Worm (Caenorhabditis elegans) whole organism, late embryonic: Measurements from ENCODE around the gene chtb-3.

Experiments
- C38D4.7 ChIP-seq: fragments of 200-800 bp; sonication (Bioruptor generic); optimal IDR thresholded peaks from 2 replicates; lab custom pipeline; 2018; ENCODE audit warnings: mild to moderate bottlenecking, missing genetic modification characterization, moderate library complexity, missing compliant biosample characterization
- K02D7.2 ChIP-seq: sonication (generic microtip); optimal IDR thresholded peaks from 2 replicates; lab custom pipeline; 2017; ENCODE audit warnings: mild to moderate bottlenecking, missing genetic modification characterization, missing compliant biosample characterization
- K09A11.1 ChIP-seq: sonication (generic microtip); optimal IDR thresholded peaks from 2 replicates; lab custom pipeline; 2017; ENCODE audit warnings: antibody characterized with exemption, mild to moderate bottlenecking, missing genetic modification characterization, missing compliant biosample characterization; ENCODE audit not compliant: insufficient read depth
- ama-1 ChIP-seq: fragments of 150-350 bp; optimal IDR thresholded peaks from 2 replicates; lab custom pipeline; 2014
- ceh-14 ChIP-seq: sonication (generic microtip); optimal IDR thresholded peaks from 2 replicates; lab custom pipeline; 2016; ENCODE audit warnings: missing genotype, missing genetic modification characterization, missing compliant biosample characterization
- ceh-19 ChIP-seq: fragments of 200-800 bp; sonication (Bioruptor generic); optimal IDR thresholded peaks from 2 replicates; lab custom pipeline; 2018; ENCODE audit warnings: mild to moderate bottlenecking, missing genetic modification characterization, missing compliant biosample characterization
- ceh-2 ChIP-seq: sonication (generic microtip); optimal IDR thresholded peaks from 2 replicates; lab custom pipeline; 2016; ENCODE audit warnings: missing genotype, missing genetic modification characterization, missing compliant biosample characterization
- ceh-22 ChIP-seq: sonication (generic microtip); optimal IDR thresholded peaks from 2 replicates; lab custom pipeline; 2017; ENCODE audit warnings: missing biosample characterization, missing genetic modification characterization
- ceh-34 ChIP-seq: sonication (generic microtip); optimal IDR thresholded peaks from 2 replicates; lab custom pipeline; 2016; ENCODE audit warnings: mild to moderate bottlenecking, missing genetic modification characterization, missing compliant biosample characterization
- ceh-6 ChIP-seq: fragments of 200-800 bp; sonication (Bioruptor generic); optimal IDR thresholded peaks from 2 replicates; lab custom pipeline; 2018; ENCODE audit warnings: mild to moderate bottlenecking, missing genetic modification characterization, missing compliant biosample characterization
- dve-1 ChIP-seq: sonication (generic microtip); optimal IDR thresholded peaks from 2 replicates; lab custom pipeline; 2017; ENCODE audit warnings: antibody characterized with exemption, mild to moderate bottlenecking, missing genetic modification characterization, missing compliant biosample characterization
- elt-2 ChIP-seq: sonication (generic microtip); optimal IDR thresholded peaks from 2 replicates; lab custom pipeline; 2016; ENCODE audit warnings: missing genetic modification reagents, missing genetic modification characterization, missing compliant biosample characterization
- elt-4 ChIP-seq: sonication (generic microtip); optimal IDR thresholded peaks from 2 replicates; lab custom pipeline; 2016; ENCODE audit warnings: missing genetic modification characterization, missing compliant biosample characterization
- ets-4 ChIP-seq: sonication (generic microtip); optimal IDR thresholded peaks from 2 replicates; lab custom pipeline; 2016; ENCODE audit warnings: missing genetic modification characterization, missing compliant biosample characterization
- fkh-10 ChIP-seq: fragments of 150-350 bp; optimal IDR thresholded peaks from 2 replicates; lab custom pipeline; 2014; ENCODE audit warnings: missing biosample characterization, missing genetic modification reagents, missing genetic modification characterization
- fkh-6 ChIP-seq: sonication (generic microtip); optimal IDR thresholded peaks from 2 replicates; lab custom pipeline; 2016; ENCODE audit warnings: missing genetic modification characterization, missing compliant biosample characterization
- gmeb-2 ChIP-seq: sonication (generic microtip); optimal IDR thresholded peaks from 2 replicates; lab custom pipeline; 2016; ENCODE audit warnings: missing genetic modification characterization, inconsistent platforms, missing compliant biosample characterization
- hlh-8 ChIP-seq: sonication (generic microtip); optimal IDR thresholded peaks from 2 replicates; lab custom pipeline; 2016; ENCODE audit warnings: missing genotype, missing genetic modification characterization, missing compliant biosample characterization
- lim-6 ChIP-seq: sonication (generic microtip); optimal IDR thresholded peaks from 2 replicates; lab custom pipeline; 2016; ENCODE audit warnings: missing genetic modification characterization, missing compliant biosample characterization
- lin-11 ChIP-seq: fragments of 200-800 bp; sonication (Bioruptor generic); optimal IDR thresholded peaks from 2 replicates; lab custom pipeline; 2018; ENCODE audit warnings: mild to moderate bottlenecking, missing genetic modification characterization, missing compliant biosample characterization
- nhr-232 ChIP-seq: sonication (generic microtip); optimal IDR thresholded peaks from 2 replicates; lab custom pipeline; 2016; ENCODE audit warnings: missing genetic modification characterization, missing compliant biosample characterization
- pag-3 ChIP-seq: sonication (generic microtip); optimal IDR thresholded peaks from 2 replicates; lab custom pipeline; 2016; ENCODE audit warnings: missing compliant biosample characterization, missing genetic modification characterization, borderline replicate concordance
- pat-9 ChIP-seq: fragments of 200-800 bp; sonication (Bioruptor generic); optimal IDR thresholded peaks from 2 replicates; lab custom pipeline; 2018; ENCODE audit warnings: mild to moderate bottlenecking, missing genetic modification characterization, moderate library complexity, missing compliant biosample characterization
- pax-1 ChIP-seq: fragments of 150-350 bp; optimal IDR thresholded peaks from 2 replicates; lab custom pipeline; 2014; ENCODE audit warnings: missing biosample characterization, missing genetic modification characterization
- pha-2 ChIP-seq: sonication (generic microtip); optimal IDR thresholded peaks from 2 replicates; lab custom pipeline; 2017; ENCODE audit warnings: mild to moderate bottlenecking, missing genetic modification characterization, missing compliant biosample characterization
- pqm-1 ChIP-seq: sonication (generic microtip); optimal IDR thresholded peaks from 2 replicates; lab custom pipeline; 2016; ENCODE audit warnings: missing genetic modification characterization, missing compliant biosample characterization
- rnt-1 ChIP-seq: sonication (generic microtip); optimal IDR thresholded peaks from 2 replicates; lab custom pipeline; 2016; ENCODE audit warnings: missing genetic modification characterization, missing compliant biosample characterization
- syd-9 ChIP-seq: sonication (generic microtip); optimal IDR thresholded peaks from 2 replicates; lab custom pipeline; 2016; ENCODE audit warnings: mild to moderate bottlenecking, missing genetic modification characterization, moderate library complexity, missing compliant biosample characterization
- unc-42 ChIP-seq: sonication (generic microtip); optimal IDR thresholded peaks from 2 replicates; lab custom pipeline; 2016; ENCODE audit warnings: missing genotype, missing genetic modification characterization, missing compliant biosample characterization
- unc-55 ChIP-seq: sonication (generic microtip); optimal IDR thresholded peaks from 2 replicates; lab custom pipeline; 2017; ENCODE audit warnings: missing biosample characterization, missing genetic modification reagents, missing genetic modification characterization
- zip-5 ChIP-seq: sonication (generic microtip); optimal IDR thresholded peaks from 2 replicates; lab custom pipeline; 2016; ENCODE audit warnings: missing genetic modification characterization, missing compliant biosample characterization

chtb-3 gene

DNA sequence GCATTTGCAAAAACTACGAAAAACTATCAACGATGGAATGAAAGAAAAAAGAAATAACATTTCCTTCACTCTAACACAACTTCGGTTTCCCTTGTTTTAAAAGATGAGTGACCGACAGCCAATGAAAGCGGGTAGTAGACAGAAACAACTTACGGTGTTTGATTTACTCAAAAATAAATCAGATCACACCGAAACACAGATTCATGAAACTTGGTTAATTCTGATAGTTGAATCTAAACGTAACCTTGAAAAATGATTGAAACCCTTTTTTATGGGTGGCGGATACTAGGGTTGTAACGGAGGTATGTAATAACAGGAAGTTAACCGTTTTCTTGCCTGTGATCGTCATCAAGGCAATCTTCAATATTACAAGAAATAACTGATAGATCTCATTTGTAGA is 44.1 kb downstream of the chtb-3 start:
- no peak for TF ChIP-seq hlh-8 (tag; lab: Kevin White, UChicago)
- no peak for TF ChIP-seq fkh-10
- TF ChIP-seq dve-1 = no peak

DNA sequence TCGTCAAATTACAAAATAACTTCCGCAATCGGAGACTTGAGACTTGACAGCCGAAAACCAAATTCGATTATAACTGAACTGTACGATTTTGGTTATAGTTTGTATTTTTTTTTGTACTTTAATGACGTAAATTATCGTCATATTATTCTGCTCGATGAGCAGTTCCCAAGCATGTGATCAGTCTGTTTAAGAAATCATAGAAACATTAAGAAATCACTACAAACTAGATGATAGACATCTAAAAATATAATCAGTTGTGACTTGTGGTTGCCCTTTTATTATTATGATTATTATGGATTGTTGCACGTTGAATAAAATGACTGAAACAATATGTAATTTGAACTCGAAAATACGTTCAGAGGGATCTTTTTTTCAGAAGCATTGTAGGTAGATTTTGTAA is 45.2 kb downstream of the chtb-3 start:
- no peak for TF ChIP-seq K02D7.2 (tag; lab: Kevin White, UChicago)
- TF ChIP-seq syd-9 (tag; lab: Kevin White, UChicago) = no peak
- TF ChIP-seq zip-5 = no peak
- TF ChIP-seq pqm-1 (tag; lab: Kevin White, UChicago) = no peak
- TF ChIP-seq pax-1 (tag; lab: Kevin White, UChicago) = no peak
- TF ChIP-seq ama-1 (lab: Kevin White, UChicago) = no peak
- TF ChIP-seq ceh-19 (GFP tag; lab: Kevin White, UChicago) = no peak
- TF ChIP-seq ceh-34 (tag; lab: Kevin White, UChicago) = no peak
- TF ChIP-seq ceh-22 = no peak
- no peak for TF ChIP-seq fkh-6 (tag; lab: Kevin White, UChicago)
- no peak for TF ChIP-seq ceh-14
- no peak for TF ChIP-seq gmeb-2
- no peak for TF ChIP-seq unc-42 (tag; lab: Kevin White, UChicago)
- no peak for TF ChIP-seq pat-9 (tag; lab: Kevin White, UChicago)
- no peak for TF ChIP-seq ets-4
- TF ChIP-seq, all 69 proteins: peak for 0

DNA sequence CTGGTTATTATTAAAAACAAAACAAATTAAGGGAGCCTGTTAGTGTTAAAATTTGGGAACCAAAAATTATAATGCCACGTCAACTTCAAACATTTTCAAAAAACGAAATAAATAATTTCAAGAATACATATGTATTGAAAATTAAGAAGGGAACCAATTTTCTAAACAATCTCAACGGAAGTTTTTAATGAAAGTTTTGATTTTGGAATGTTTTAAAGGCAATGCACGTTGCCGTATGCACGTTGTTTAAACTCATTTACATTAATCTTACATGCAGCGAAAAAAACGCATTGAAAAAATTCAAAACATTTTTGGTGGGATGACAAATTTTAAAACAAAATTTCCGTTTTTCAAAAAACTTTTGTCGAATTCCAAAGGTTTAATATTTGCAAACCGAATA is 45.7 kb downstream of the chtb-3 start:
- TF ChIP-seq ceh-6 (GFP tag; lab: Kevin White, UChicago) = no peak
- no peak for TF ChIP-seq rnt-1 (tag; lab: Kevin White, UChicago)
- no peak for TF ChIP-seq lin-11 (tag; lab: Kevin White, UChicago)
- TF ChIP-seq lim-6 (tag; lab: Kevin White, UChicago) = no peak
- no peak for TF ChIP-seq pax-1 (tag; lab: Kevin White, UChicago)
- TF ChIP-seq pat-9 (tag; lab: Kevin White, UChicago) = no peak
- no peak for TF ChIP-seq pag-3 (tag; lab: Kevin White, UChicago)
- TF ChIP-seq nhr-232 (tag; lab: Kevin White, UChicago) = no peak
- no peak for TF ChIP-seq ceh-22
- no peak for TF ChIP-seq fkh-10
- TF ChIP-seq elt-4 (tag; lab: Kevin White, UChicago) = no peak
- TF ChIP-seq, all 69 proteins: peak for 0

DNA sequence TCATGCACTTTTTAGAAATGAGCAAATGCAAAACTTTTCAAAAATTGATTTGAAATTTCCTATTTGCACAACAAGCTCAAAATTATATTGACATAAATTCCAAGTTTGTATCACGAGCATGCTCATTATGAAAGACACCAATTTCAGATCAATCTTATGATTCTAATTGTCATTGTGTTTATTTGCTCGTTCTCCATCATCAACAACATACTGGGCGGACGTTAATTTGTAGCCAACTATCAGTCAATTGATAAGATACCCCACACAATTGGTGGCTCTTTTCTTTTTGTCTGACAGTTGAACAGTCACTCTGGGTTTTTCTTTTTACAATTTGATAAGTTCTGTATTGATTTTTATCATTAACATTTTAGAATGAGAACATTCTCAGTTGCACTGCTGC is 47.7 kb downstream of the chtb-3 start, which contains the start of gene lro-1:
Gene lro-1, plus strand, starts transcription at position 372 of the 400 bp plus-strand sequence.
- TF ChIP-seq syd-9 (tag; lab: Kevin White, UChicago) (no peak), pqm-1 (tag; lab: Kevin White, UChicago) (no peak), elt-2 (tag; lab: Kevin White, UChicago) (peak; percentile 62)
- TF ChIP-seq, all 69 proteins: peak for 1

DNA sequence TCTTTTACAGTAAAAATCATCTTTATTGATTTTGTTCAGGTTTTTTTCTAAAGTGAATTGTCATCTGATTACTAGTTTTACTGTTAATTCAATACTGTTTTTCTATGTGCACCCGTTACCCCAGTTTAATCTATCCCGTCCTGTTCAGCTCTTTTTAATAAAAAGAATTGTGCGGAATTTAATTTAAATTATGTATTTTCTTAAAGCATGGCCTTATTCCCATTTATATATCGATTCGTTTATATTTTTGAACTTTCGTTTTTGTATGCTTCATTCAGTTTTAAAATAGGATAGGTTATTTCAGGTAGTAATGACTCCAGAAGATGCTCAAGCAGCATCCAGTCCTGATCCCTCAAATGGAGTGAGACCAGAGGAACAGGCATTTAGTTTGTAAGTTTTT is 52.7 kb downstream of the chtb-3 start, which contains the start of gene W05H9.2:
Gene W05H9.2, plus strand, starts transcription at position 301 of the 400 bp plus-strand sequence.
- TF ChIP-seq pax-1 (tag; lab: Kevin White, UChicago) (no peak), pha-2 (no peak), K09A11.1 (tag; lab: Kevin White, UChicago) (no peak), ceh-34 (tag; lab: Kevin White, UChicago) (no peak), pag-3 (tag; lab: Kevin White, UChicago) (no peak), ceh-2 (tag; lab: Kevin White, UChicago) (no peak), unc-55 (GFP tag; lab: Kevin White, UChicago) (no peak), K02D7.2 (tag; lab: Kevin White, UChicago) (no peak), C38D4.7 (GFP tag; lab: Kevin White, UChicago) (no peak), syd-9 (tag; lab: Kevin White, UChicago) (no peak), dve-1 (no peak)
